Fruit fly (Drosophila melanogaster) whole organism: ENCODE results near the gene Rpp14a.

Source experiments
- Dll ChIP-seq: fragments of >200 bp; optimal IDR thresholded peaks from 2 replicates; lab custom pipeline; 2017
- EcR ChIP-seq, 2 experiments: fragments of >200 bp; optimal IDR thresholded peaks; 2 replicates each; lab custom pipeline; 2017; ENCODE audit warnings: missing biosample characterization in 2 of 2, missing genetic modification characterization in 2 of 2, missing genetic modification reagents in 2 of 2
- pan ChIP-seq: fragments of >200 bp; optimal IDR thresholded peaks from 2 replicates; lab custom pipeline; 2017

DNA sequence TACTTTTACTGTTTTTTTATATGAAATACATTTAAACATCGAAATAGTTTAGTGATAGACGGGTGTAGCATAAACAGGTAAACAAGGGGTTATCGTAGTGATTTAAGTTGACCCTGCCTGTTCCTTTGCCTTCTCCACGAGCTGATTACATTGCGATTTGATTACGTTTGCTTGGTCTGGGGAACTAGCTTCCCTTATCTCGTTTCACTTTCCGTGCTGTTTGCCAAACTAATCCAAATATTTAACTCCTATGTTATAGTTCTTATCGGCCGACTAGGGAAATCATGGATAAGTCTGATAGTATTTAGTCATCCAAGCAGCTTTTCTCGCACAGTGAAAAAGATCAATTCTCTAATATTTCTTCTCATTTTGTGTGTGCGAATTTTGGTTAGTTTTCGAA is 5.3 kb downstream of the Rpp14a start:
- no peak for TF ChIP-seq Dll (lab: Kevin White, UChicago)
- TF ChIP-seq EcR (GFP tag; optimal IDR thresholded peaks at IDR 0.05; lab: Kevin White, UChicago), result no peak
- no peak for TF ChIP-seq pan (lab: Kevin White, UChicago)
